Fruit fly (Drosophila melanogaster): ENCODE data around the gene Ir11a.

Gene Ir11a

DNA sequence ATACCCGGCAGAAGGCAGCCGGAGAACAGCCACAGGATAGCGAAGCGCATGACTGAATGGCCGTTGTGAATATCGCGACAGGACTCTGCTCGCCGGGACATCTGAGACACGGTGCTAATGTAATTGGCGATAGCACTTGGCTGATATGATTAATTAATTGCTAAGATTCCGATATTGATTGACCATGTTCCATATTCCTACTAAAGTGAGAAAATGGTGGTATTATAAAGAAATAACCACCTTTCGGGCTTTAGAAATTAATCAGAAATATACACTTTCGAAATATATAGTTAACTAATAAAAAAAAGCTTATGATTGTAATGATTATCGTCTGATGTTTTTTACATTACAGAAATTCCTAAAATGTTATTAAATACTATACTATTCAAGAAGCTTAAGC, at the start of gene Ir11a:
Gene Ir11a, minus strand, starts transcription at position 101 of the 400 bp plus-strand sequence.
- no peak for TF ChIP-seq fd85E (GFP tag; optimal IDR thresholded peaks at IDR 0.05)

DNA sequence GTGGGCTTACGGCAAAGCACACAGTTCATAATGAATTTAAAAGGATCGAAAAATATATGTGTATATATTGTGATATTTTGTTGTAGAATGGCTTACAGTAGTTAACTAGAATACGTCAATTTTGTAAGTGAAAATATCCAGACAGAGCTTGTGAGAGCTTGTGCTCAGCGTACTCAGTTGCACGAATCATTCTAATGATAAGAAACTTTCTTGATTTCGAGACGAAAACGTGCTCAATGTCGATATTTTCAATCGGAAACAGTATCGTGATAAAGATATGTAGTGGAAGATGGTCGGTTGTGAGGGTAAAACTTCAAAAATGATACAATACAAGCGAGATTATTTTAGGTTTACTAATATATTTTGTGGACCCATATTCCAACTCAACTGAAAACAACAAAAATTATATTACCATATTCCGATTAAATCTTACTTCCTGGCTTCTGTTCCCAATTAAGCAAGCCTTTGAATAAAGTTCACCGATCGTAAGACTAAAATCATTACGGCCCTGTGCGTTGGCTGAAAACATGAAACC, 30.9 kb upstream of the Ir11a start, which contains the start of the genes CG32651 and CG2574:
Gene CG32651, minus strand, starts transcription at position 101 of the 535 bp plus-strand sequence.
Gene CG2574, plus strand, starts transcription at position 485 of the 535 bp plus-strand sequence.
- no peak for TF ChIP-seq dac (GFP tag; optimal IDR thresholded peaks at IDR 0.05)
- TF ChIP-seq Blimp-1 (GFP tag; optimal IDR thresholded peaks at IDR 0.05), result no peak
- no peak for TF ChIP-seq esn (GFP tag; optimal IDR thresholded peaks at IDR 0.05)
- TF ChIP-seq vri (GFP tag; optimal IDR thresholded peaks at IDR 0.05), result no peak
- no peak for TF ChIP-seq Gug (GFP tag; IDR thresholded peaks at IDR 0.05)
- TF ChIP-seq Sox15 (GFP tag; optimal IDR thresholded peaks at IDR 0.05), result no peak
- no peak for TF ChIP-seq pdm3 (GFP tag; optimal IDR thresholded peaks at IDR 0.05)
- TF ChIP-seq CG6792 (GFP tag; optimal IDR thresholded peaks at IDR 0.05), result no peak
- TF ChIP-seq CG31627 (GFP tag; optimal IDR thresholded peaks at IDR 0.05), result no peak
- no peak for TF ChIP-seq svp (GFP tag)
- no peak for TF ChIP-seq Eip93F (GFP tag; optimal IDR thresholded peaks at IDR 0.05)
- TF ChIP-seq Hr4 (GFP tag; optimal IDR thresholded peaks at IDR 0.05), result no peak
- TF ChIP-seq net (GFP tag; optimal IDR thresholded peaks at IDR 0.05), result no peak
- no peak for TF ChIP-seq CG11762 (GFP tag; optimal IDR thresholded peaks at IDR 0.05; ENCODE audit: insufficient read depth)
- no peak for TF ChIP-seq Hr38 (GFP tag; optimal IDR thresholded peaks at IDR 0.05)
- TF ChIP-seq cyc (GFP tag; optimal IDR thresholded peaks at IDR 0.05), result no peak
- no peak for TF ChIP-seq CG6854 (GFP tag; optimal IDR thresholded peaks at IDR 0.05)
- TF ChIP-seq Smox (GFP tag; optimal IDR thresholded peaks at IDR 0.05), result no peak

DNA sequence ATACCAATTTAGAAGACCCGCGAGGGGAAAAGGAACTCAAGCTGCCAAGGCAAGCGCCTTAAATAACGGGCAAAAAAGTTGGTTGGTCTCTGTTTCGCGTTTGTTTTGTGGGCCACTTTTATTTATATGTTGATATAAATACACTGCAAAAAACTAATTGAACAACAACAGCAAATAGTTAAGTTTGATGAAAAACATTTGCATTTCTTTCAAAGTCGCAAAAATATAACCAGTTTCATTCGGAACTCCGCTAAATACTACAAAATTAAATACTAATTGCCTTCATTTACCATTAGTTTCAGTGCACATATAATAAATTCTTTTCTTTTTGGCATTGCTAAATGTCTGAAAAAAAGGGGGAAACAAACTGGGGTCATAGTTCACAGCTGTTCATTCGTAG, 14.2 kb upstream of the Ir11a start:
- TF ChIP-seq CG8319 (GFP tag; optimal IDR thresholded peaks at IDR 0.05) (no peak), Smox (GFP tag; optimal IDR thresholded peaks at IDR 0.05) (no peak), CG31627 (GFP tag; optimal IDR thresholded peaks at IDR 0.05) (no peak), CG7368 (GFP tag; optimal IDR thresholded peaks at IDR 0.05) (no peak), CG9139 (GFP tag; optimal IDR thresholded peaks at IDR 0.05) (no peak), CG11294 (GFP tag; IDR thresholded peaks at IDR 0.05) (no peak), Met (GFP tag; optimal IDR thresholded peaks at IDR 0.05) (no peak)

DNA sequence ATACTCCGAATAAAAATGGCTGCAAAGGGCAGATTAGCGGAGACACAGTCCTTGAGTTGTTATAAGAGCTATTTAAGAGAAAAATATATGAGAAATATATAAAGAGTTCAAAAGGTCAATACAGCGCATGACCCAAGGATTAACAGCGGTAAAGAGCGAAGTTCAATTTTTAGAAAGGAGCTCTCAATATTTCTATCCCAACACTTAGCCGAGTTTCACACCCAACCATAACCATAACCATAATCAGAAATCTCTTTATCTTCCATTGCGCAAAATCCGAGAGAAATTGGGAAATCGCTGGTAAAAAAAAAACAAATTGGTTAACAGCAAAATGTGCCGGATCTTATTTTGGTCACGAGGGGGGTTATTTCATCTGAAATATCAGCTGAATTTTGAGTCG, 11.6 kb upstream of the Ir11a start:
- TF ChIP-seq Lpt (GFP tag; optimal IDR thresholded peaks at IDR 0.05) (no peak), CG6854 (GFP tag; optimal IDR thresholded peaks at IDR 0.05) (no peak), CG6792 (GFP tag; optimal IDR thresholded peaks at IDR 0.05) (no peak), CG10669 (GFP tag; optimal IDR thresholded peaks at IDR 0.05) (no peak), Sox14 (GFP tag; optimal IDR thresholded peaks at IDR 0.05) (no peak), CG8632 (GFP tag; optimal IDR thresholded peaks at IDR 0.05) (no peak), svp (GFP tag) (no peak), CG8319 (GFP tag; optimal IDR thresholded peaks at IDR 0.05) (no peak), OdsH (GFP tag; optimal IDR thresholded peaks at IDR 0.05) (no peak), Met (GFP tag; optimal IDR thresholded peaks at IDR 0.05) (no peak)

DNA sequence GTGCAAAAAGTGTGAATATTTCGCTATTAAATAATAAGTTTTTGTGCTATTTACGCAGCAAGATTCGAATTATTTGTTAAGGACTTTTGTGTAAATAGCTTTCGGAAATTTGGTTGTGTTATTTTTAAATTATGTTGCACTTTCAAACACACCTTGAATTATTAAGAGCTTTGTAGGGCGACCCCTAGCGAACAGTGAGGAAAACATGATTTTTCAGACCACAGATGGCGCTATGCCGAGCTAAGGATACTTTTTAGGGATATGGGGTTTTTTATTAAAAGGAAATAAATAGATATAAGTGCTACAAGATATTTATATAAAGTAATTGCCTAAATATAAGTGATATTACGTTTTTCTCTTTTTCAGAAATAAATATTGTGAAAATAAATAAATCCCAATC, 8.7 kb upstream of the Ir11a start:
- no peak for TF ChIP-seq CG1621 (tag; optimal IDR thresholded peaks at IDR 0.05)

DNA sequence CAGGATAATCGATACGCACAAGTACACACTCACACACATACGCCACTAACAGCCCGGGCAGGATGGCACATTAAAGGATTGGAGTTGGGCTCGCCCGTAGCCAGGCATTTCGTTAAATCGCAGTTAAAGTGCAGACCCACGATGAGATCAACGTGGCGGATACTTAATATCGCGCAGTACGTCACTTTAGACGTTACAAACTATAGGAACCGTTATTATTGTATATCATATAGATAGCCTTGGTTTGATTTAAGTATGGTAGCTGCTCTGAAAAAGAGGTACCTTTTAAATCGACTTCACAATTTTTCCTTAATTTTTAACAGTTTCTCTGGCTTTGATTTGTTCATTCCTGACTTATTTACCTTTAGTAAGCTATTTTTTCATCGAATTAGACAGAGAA, 4.7 kb downstream of the Ir11a start, which contains the start of gene CG2577:
Gene CG2577, plus strand, starts transcription at position 301 of the 400 bp plus-strand sequence.
- TF ChIP-seq Sox102F (GFP tag; optimal IDR thresholded peaks at IDR 0.05), result no peak

Measured in whole organism, prepupa.